Worm (Caenorhabditis elegans): ENCODE data around the gene C49F8.1.

C49F8.1 gene

ce11 chrX:13368283-13368682 lies 3.5 kb upstream of the C49F8.1 start:
- peak in 1 of 2 experiments; percentile 6 for TF ChIP-seq mdl-1 (tag; optimal IDR thresholded peaks at IDR 0.05)
- peak; percentile 53 for TF ChIP-seq blmp-1 (tag; optimal IDR thresholded peaks at IDR 0.05)
- TF ChIP-seq elt-3 (tag; optimal IDR thresholded peaks at IDR 0.05) = peak in 1 of 6 experiments; percentile 26
- TF ChIP-seq lin-39 (tag; optimal IDR thresholded peaks at IDR 0.05) = no peak
- peak; percentile 5 for TF ChIP-seq nhr-20 (tag; optimal IDR thresholded peaks at IDR 0.05)
- no peak for TF ChIP-seq swsn-7 (tag; optimal IDR thresholded peaks at IDR 0.05)
- peak; percentile 7 for TF ChIP-seq lin-14 (GFP tag; optimal IDR thresholded peaks at IDR 0.05)
- TF ChIP-seq lin-35 (GFP tag; optimal IDR thresholded peaks at IDR 0.05) = peak in 1 of 2 experiments; percentile 14
- peak; percentile 57 for TF ChIP-seq elt-2 (tag; optimal IDR thresholded peaks at IDR 0.05)

DNA sequence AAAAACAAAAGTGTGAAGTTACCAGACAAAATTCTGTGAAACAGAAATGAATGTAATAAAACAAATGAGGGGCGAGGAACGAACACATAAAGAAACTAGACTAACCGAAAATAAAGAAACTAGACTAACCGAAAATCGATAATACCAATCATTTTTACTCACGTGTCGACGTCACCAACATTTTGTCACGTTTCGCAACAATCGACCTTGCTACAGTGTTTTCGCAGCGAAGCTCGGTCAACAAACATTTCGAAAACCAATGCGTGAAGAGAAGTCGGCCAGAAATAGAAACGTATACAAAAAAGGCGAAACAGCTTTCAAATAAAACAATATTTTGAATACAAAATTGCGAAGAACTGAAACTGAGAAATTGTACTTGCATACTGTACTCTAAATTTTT lies 2.2 kb upstream of the C49F8.1 start:
- TF ChIP-seq rnt-1 (tag; optimal IDR thresholded peaks at IDR 0.05) (no peak), blmp-1 (tag; optimal IDR thresholded peaks at IDR 0.05) (peak; percentile 15), ztf-4 (tag; optimal IDR thresholded peaks at IDR 0.05) (no peak), hpl-2 (GFP tag; optimal IDR thresholded peaks at IDR 0.05) (no peak), elt-2 (tag; optimal IDR thresholded peaks at IDR 0.05) (no peak), mdl-1 (tag; optimal IDR thresholded peaks at IDR 0.05) (peak in 1 of 2 experiments; percentile 70), snu-23 (GFP tag; optimal IDR thresholded peaks at IDR 0.05) (peak; percentile 42), jun-1 (tag; optimal IDR thresholded peaks at IDR 0.05) (no peak), nhr-19 (GFP tag; conservative IDR thresholded peaks at IDR 0.05) (0 out of 2 replicates have a peak, but pooled peaks have one; percentile 8), lin-13 (GFP tag; optimal IDR thresholded peaks at IDR 0.05) (no peak), alr-1 (tag; optimal IDR thresholded peaks at IDR 0.05; ENCODE audit: borderline replicate concordance) (no peak), isw-1 (GFP tag; IDR thresholded peaks at IDR 0.05) (no peak), lin-14 (GFP tag; optimal IDR thresholded peaks at IDR 0.05) (peak; percentile 48), nhr-28 (tag; optimal IDR thresholded peaks at IDR 0.05) (no peak), efl-1 (optimal IDR thresholded peaks at IDR 0.05) (no peak), efl-1 (GFP tag; optimal IDR thresholded peaks at IDR 0.05 in 1 of 2) (peak in 1 of 2 experiments; percentile 56), nhr-20 (tag; optimal IDR thresholded peaks at IDR 0.05) (peak; percentile 78), lin-35 (GFP tag; optimal IDR thresholded peaks at IDR 0.05) (peak in 1 of 2 experiments; percentile 56), nhr-71 (tag; optimal IDR thresholded peaks at IDR 0.05) (peak; percentile 36), elt-3 (tag; optimal IDR thresholded peaks at IDR 0.05) (peak in 1 of 6 experiments; percentile 44)

ce11 chrX:13362486-13362885 lies 2.3 kb downstream of the C49F8.1 start, which contains the start of gene C49F8.15:
Gene C49F8.15 (minus strand): TSS chrX:13362586.
- no peak for TF ChIP-seq nhr-28 (tag; optimal IDR thresholded peaks at IDR 0.05)
- TF ChIP-seq skn-1 (tag; optimal IDR thresholded peaks at IDR 0.05) = no peak
- no peak for TF ChIP-seq ceh-88 (GFP tag; IDR thresholded peaks at IDR 0.05)
- no peak for TF ChIP-seq zip-4 (GFP tag; optimal IDR thresholded peaks at IDR 0.05)
- no peak for TF ChIP-seq unc-62 (GFP tag; optimal IDR thresholded peaks at IDR 0.05)
- no peak for TF ChIP-seq nhr-19 (GFP tag; conservative IDR thresholded peaks at IDR 0.05)
- no peak for TF ChIP-seq pag-3 (tag; optimal IDR thresholded peaks at IDR 0.05; ENCODE audit: borderline replicate concordance, insufficient read depth)
- TF ChIP-seq lin-13 (GFP tag; optimal IDR thresholded peaks at IDR 0.05) = no peak
- TF ChIP-seq xbp-1 (tag; optimal IDR thresholded peaks at IDR 0.05) = no peak
- no peak for TF ChIP-seq lin-14 (GFP tag; optimal IDR thresholded peaks at IDR 0.05)
- TF ChIP-seq fos-1 (tag; optimal IDR thresholded peaks at IDR 0.05) = no peak
- TF ChIP-seq unc-30 (tag; optimal IDR thresholded peaks at IDR 0.05) = no peak
- no peak for TF ChIP-seq dpl-1 (GFP tag; optimal IDR thresholded peaks at IDR 0.05)
- TF ChIP-seq hlh-17 (GFP tag; optimal IDR thresholded peaks at IDR 0.05; ENCODE audit: borderline replicate concordance) = no peak

ce11 chrX:13360632-13361031 lies 4.2 kb downstream of the C49F8.1 start:
- peak; percentile 14; the same call in 1 of the 2 replicates for TF ChIP-seq nhr-19 (GFP tag; conservative IDR thresholded peaks at IDR 0.05)
- TF ChIP-seq elt-2 (tag; optimal IDR thresholded peaks at IDR 0.05) = peak; percentile 84
- no peak for TF ChIP-seq zip-4 (GFP tag; optimal IDR thresholded peaks at IDR 0.05)
- TF ChIP-seq lin-35 (GFP tag; optimal IDR thresholded peaks at IDR 0.05) = peak in 1 of 2 experiments; percentile 50
- peak; percentile 35 for TF ChIP-seq nhr-20 (tag; optimal IDR thresholded peaks at IDR 0.05)
- no peak for TF ChIP-seq isw-1 (GFP tag; IDR thresholded peaks at IDR 0.05)
- TF ChIP-seq nhr-71 (tag; optimal IDR thresholded peaks at IDR 0.05) = peak; percentile 23
- peak; percentile 6 for TF ChIP-seq lin-14 (GFP tag; optimal IDR thresholded peaks at IDR 0.05)
- no peak for TF ChIP-seq hlh-17 (GFP tag; optimal IDR thresholded peaks at IDR 0.05; ENCODE audit: borderline replicate concordance)

Measured in whole organism, L1 larva.